Worm (Caenorhabditis elegans): Measurements from ENCODE around the gene nasp-2.

nasp-2 gene

DNA sequence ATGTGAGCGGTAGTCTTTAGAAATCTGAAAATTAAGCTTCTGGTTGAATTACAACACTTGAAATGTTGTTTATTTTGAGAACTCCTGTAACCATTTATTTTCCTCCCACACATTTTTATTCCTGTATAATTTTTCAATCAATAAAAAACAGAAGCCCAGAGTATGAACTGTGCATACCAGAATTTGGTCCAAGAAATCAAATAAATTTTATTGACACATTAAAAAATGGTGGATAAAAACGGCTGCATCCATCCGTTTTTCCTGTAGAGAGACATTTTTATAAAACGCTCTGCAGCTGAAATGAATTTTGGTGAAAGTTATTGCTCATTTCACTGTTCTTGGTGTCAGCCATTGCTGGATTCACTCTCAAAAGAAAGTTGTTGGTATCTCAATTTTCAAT, 14.8 kb downstream of the nasp-2 start, which contains the start of gene C26E1.1:
Gene C26E1.1 (plus strand): TSS at position 301 of the 400 bp plus-strand sequence.
- TF ChIP-seq unc-98 (GFP tag; IDR thresholded peaks at IDR 0.05) (no peak), nhr-90 (tag; optimal IDR thresholded peaks at IDR 0.05; ENCODE audit: poor library complexity) (no peak), elt-2 (tag; optimal IDR thresholded peaks at IDR 0.05) (no peak), zip-4 (GFP tag; optimal IDR thresholded peaks at IDR 0.05) (no peak)

DNA sequence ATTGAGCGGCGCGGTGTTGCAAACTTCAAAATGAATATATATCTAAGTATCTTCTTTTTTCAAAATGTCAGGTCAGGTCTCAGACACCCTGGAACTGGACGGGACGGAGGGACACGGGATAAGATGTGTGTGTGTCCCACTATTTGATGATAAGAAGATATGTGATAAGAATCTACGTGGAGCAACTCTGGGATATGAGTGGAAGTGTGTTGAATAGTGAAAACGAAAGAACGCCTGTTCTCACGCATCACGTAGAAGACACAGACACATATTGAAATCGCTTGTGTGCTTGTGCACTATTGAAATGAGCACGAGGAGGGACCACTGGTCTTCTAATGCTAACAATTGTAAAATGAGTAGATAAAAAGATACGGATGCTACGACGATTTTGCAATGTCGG, 16.2 kb downstream of the nasp-2 start, which contains the start of gene uig-1:
Gene uig-1 (minus strand): TSS at position 120 of the 400 bp plus-strand sequence.
- TF ChIP-seq lin-14 (GFP tag; optimal IDR thresholded peaks at IDR 0.05) (peak; percentile 75), skn-1 (tag; optimal IDR thresholded peaks at IDR 0.05) (no peak), fkh-10 (GFP tag; optimal IDR thresholded peaks at IDR 0.05) (no peak), pax-3 (tag; optimal IDR thresholded peaks at IDR 0.05) (no peak)

DNA sequence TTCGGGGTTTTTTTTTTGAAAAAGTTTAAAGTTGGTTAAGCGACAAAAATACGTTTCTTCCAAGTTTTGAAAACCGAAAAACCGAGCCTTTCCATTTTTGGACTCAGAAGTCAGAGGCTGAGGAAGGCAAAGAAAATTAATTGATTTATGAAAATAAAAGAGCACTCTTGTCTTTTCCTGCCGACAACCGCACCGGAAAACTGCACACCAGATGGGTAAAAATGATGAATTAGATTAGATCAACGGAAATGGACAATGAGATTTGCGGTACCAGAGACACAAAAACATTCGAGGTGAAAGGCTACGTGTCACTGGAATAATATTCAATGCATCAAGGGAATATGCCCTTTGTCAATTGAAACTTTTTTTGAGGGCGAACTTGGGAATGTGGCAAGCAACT, 17.6 kb downstream of the nasp-2 start:
- TF ChIP-seq F16B12.6 (tag; optimal IDR thresholded peaks at IDR 0.05) (no peak), ets-5 (GFP tag; IDR thresholded peaks at IDR 0.05) (no peak), skn-1 (tag; optimal IDR thresholded peaks at IDR 0.05) (no peak), dsc-1 (tag; optimal IDR thresholded peaks at IDR 0.05) (no peak), nhr-28 (tag; optimal IDR thresholded peaks at IDR 0.05) (no peak), nhr-85 (tag) (no peak), nhr-20 (tag; optimal IDR thresholded peaks at IDR 0.05) (no peak)

DNA sequence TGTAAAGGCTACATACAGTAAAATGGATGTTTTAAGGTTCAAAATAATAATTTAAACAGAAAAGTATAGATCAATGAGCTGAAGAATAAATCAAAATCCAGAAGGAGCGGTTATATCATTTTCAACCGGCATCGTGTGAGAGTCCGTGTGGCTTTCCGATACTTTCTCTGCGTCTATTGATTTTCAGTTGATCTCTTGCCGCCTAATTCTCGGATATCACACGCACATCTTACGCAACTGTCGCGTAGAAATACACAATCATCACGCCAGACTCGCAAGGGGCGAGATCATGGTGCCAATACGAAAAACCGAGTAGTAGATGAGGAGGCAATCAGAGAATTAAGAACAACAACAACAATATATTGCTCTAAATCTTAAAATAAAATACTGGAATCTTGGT, 23.2 kb downstream of the nasp-2 start:
- peak; percentile 58 for TF ChIP-seq pag-3 (tag; optimal IDR thresholded peaks at IDR 0.05; ENCODE audit: borderline replicate concordance, insufficient read depth)
- peak; percentile 53 for TF ChIP-seq nhr-71 (tag; optimal IDR thresholded peaks at IDR 0.05)
- TF ChIP-seq lsy-2 (tag; optimal IDR thresholded peaks at IDR 0.05), result peak in 1 of 2 experiments; percentile 7
- TF ChIP-seq rnt-1 (tag; optimal IDR thresholded peaks at IDR 0.05), result peak; percentile 68
- no peak for TF ChIP-seq efl-1 (optimal IDR thresholded peaks at IDR 0.05)
- TF ChIP-seq efl-1 (GFP tag; optimal IDR thresholded peaks at IDR 0.05 in 1 of 2), result no peak
- peak; percentile 25 for TF ChIP-seq snu-23 (GFP tag; optimal IDR thresholded peaks at IDR 0.05)
- 0 out of 2 replicates have a peak, but pooled peaks have one; percentile 10 for TF ChIP-seq nhr-19 (GFP tag; conservative IDR thresholded peaks at IDR 0.05)
- TF ChIP-seq lin-14 (GFP tag; optimal IDR thresholded peaks at IDR 0.05), result peak; percentile 48
- no peak for TF ChIP-seq ceh-8 (GFP tag; optimal IDR thresholded peaks at IDR 0.05)

DNA sequence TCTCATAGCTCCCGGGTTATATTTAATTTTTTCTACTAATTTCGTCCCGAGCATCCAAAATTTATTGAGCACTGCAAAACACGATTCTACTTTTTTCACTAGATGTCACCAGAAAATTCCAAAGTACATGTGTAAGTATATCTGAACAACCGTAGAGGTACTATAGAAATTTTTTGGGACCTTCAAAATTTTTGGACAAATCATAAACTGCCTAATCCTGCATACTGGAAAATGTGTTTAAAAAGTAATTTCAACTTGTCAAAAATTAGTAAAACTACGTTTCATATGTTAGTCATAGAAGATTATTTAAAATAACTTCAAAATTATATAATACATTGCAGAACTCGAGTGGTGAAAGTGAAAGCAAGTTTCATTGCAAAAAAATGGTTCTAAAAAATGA, 25.5 kb downstream of the nasp-2 start:
- TF ChIP-seq rnt-1 (tag; optimal IDR thresholded peaks at IDR 0.05), result no peak
- TF ChIP-seq mdl-1 (tag; optimal IDR thresholded peaks at IDR 0.05), result no peak
- TF ChIP-seq lir-3 (tag; optimal IDR thresholded peaks at IDR 0.05; ENCODE audit: poor library complexity), result no peak
- no peak for TF ChIP-seq efl-1 (optimal IDR thresholded peaks at IDR 0.05)
- TF ChIP-seq efl-1 (GFP tag; optimal IDR thresholded peaks at IDR 0.05 in 1 of 2), result no peak
- no peak for TF ChIP-seq pag-3 (tag; optimal IDR thresholded peaks at IDR 0.05; ENCODE audit: borderline replicate concordance, insufficient read depth)
- no peak for TF ChIP-seq unc-62 (GFP tag; optimal IDR thresholded peaks at IDR 0.05)
- no peak for TF ChIP-seq ztf-4 (tag; optimal IDR thresholded peaks at IDR 0.05)
- TF ChIP-seq swsn-7 (tag; optimal IDR thresholded peaks at IDR 0.05), result no peak
- TF ChIP-seq efl-3 (GFP tag; optimal IDR thresholded peaks at IDR 0.05), result no peak
- TF ChIP-seq unc-130 (tag; optimal IDR thresholded peaks at IDR 0.05), result no peak
- TF ChIP-seq egl-27 (tag; optimal IDR thresholded peaks at IDR 0.05), result no peak
- no peak for TF ChIP-seq snpc-4 (tag; optimal IDR thresholded peaks at IDR 0.05)

DNA sequence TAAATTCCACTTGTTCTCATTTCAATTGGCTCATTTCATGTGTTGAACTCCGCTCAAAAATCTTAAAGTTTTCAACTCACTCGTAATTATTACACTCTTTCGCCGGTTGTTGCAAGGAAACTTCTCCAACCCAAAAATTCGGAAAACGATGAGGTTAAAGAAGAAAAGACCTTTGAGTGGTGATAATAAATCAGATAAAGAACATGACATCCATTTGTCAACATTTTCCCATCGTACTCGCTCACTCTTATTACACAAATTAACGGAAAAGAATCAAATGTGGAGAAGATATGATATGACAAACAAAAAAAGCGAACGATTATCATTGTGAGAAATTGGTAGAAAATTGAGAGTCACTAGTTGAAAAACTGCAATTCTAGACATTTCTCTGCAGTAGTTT, 26.8 kb downstream of the nasp-2 start:
- TF ChIP-seq mef-2 (tag; optimal IDR thresholded peaks at IDR 0.05) (no peak), unc-86 (tag; optimal IDR thresholded peaks at IDR 0.05) (no peak), lin-14 (GFP tag; optimal IDR thresholded peaks at IDR 0.05) (peak; percentile 73), blmp-1 (tag; optimal IDR thresholded peaks at IDR 0.05) (peak; percentile 26), nhr-71 (tag; optimal IDR thresholded peaks at IDR 0.05) (peak; percentile 30), lsy-2 (tag; optimal IDR thresholded peaks at IDR 0.05) (peak in 1 of 2 experiments; percentile 23), rnt-1 (tag; optimal IDR thresholded peaks at IDR 0.05) (peak; percentile 62)

Data from whole organism, L1 larva.